Worm (Caenorhabditis elegans): ENCODE data around the gene W03G11.2.

DNA sequence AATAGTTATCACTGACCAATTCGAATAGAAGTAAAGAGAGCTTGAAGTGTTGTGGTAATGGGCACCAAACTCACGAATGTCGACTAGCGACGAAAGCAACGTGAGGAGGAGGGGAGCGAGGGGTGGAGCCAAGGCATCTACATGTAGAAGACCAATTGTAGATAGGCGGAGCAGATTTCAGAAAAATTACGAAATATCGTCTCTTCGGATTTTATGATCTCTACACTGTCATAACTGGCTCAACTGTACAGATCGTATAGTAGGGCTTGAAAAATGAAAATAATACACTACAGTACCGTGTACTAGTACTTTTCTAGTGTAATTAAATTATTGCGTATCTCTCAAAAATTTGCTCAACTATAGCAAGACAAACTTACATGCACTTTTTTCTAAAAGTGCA, 15.4 kb downstream of the W03G11.2 start, which contains the start of gene W03G11.4:
- TF ChIP-seq nfya-1 (tag; optimal IDR thresholded peaks at IDR 0.05; ENCODE audit: borderline replicate concordance, insufficient read depth) (no peak), efl-1 (GFP tag; optimal IDR thresholded peaks at IDR 0.05) (no peak), F33H1.4 (GFP tag; IDR thresholded peaks at IDR 0.05) (no peak), cebp-1 (GFP tag; IDR thresholded peaks at IDR 0.05) (no peak), cebp-1 (tag; optimal IDR thresholded peaks at IDR 0.05) (no peak), D2030.7 (GFP tag; IDR thresholded peaks at IDR 0.05) (no peak), ztf-18 (tag; optimal IDR thresholded peaks at IDR 0.05) (no peak), ztf-25 (GFP tag; IDR thresholded peaks at IDR 0.05) (no peak), F57A8.1 (GFP tag; optimal IDR thresholded peaks at IDR 0.05) (no peak), snpc-4 (GFP tag; optimal IDR thresholded peaks at IDR 0.05) (no peak), snpc-4 (tag; optimal IDR thresholded peaks at IDR 0.05) (no peak), F22D6.2 (tag; optimal IDR thresholded peaks at IDR 0.05) (no peak)

Measured in whole organism, young adult.